Worm (Caenorhabditis elegans) whole organism, L2 larva: ENCODE results near the gene srd-35.
A peak's percentile ranks its signal among the peaks of the same experiment; 100 is the strongest.

Experiments used
- C34F6.9 ChIP-seq: fragments of 150-350 bp; optimal IDR thresholded peaks from 2 replicates; lab custom pipeline; 2014; ENCODE audit warnings: missing biosample characterization, missing genetic modification characterization
- F13H6.1 ChIP-seq: sonication (generic microtip); optimal IDR thresholded peaks from 2 replicates; lab custom pipeline; 2016; ENCODE audit warnings: missing genetic modification characterization, missing compliant biosample characterization
- Y55F3AM.14 ChIP-seq: fragments of 200-800 bp; sonication (Bioruptor generic); optimal IDR thresholded peaks from 2 replicates; lab custom pipeline; 2018; ENCODE audit warnings: mild to moderate bottlenecking, missing genetic modification characterization, missing compliant biosample characterization
- ZK546.5 ChIP-seq: sonication (generic microtip); optimal IDR thresholded peaks from 2 replicates; lab custom pipeline; 2017; ENCODE audit warnings: missing biosample characterization, missing genetic modification characterization
- aly-2 ChIP-seq: fragments of 150-350 bp; optimal IDR thresholded peaks from 2 replicates; lab custom pipeline; 2014; ENCODE audit warnings: missing biosample characterization, missing genetic modification characterization
- ama-1 ChIP-seq: fragments of 150-350 bp; optimal IDR thresholded peaks from 2 replicates; lab custom pipeline; 2018; ENCODE audit warnings: inconsistent platforms
- blmp-1 ChIP-seq: sonication (generic microtip); optimal IDR thresholded peaks from 2 replicates; lab custom pipeline; 2017; ENCODE audit warnings: missing genetic modification characterization, mild to moderate bottlenecking, missing compliant biosample characterization, antibody characterized with exemption, moderate library complexity; ENCODE audit not compliant: insufficient read depth
- ceh-82 ChIP-seq: fragments of 150-350 bp; optimal IDR thresholded peaks from 2 replicates; lab custom pipeline; 2014; ENCODE audit warnings: missing biosample characterization, missing genetic modification characterization
- crh-2 ChIP-seq: sonication (generic microtip); optimal IDR thresholded peaks from 2 replicates; lab custom pipeline; 2017; ENCODE audit warnings: missing biosample characterization, missing genetic modification characterization
- egl-27 ChIP-seq: sonication (generic microtip); optimal IDR thresholded peaks from 3 replicates; lab custom pipeline; 2017; ENCODE audit warnings: missing biosample characterization, missing genetic modification reagents, missing genetic modification characterization
- elt-1 ChIP-seq: fragments of 150-350 bp; optimal IDR thresholded peaks from 2 replicates; lab custom pipeline; 2014; ENCODE audit warnings: missing biosample characterization, missing genetic modification characterization
- elt-3 ChIP-seq: sonication (generic microtip); optimal IDR thresholded peaks from 2 replicates; lab custom pipeline; 2017; ENCODE audit warnings: missing biosample characterization, missing genetic modification characterization
- fos-1 ChIP-seq: fragments of 150-350 bp; optimal IDR thresholded peaks from 2 replicates; lab custom pipeline; 2014; ENCODE audit warnings: missing biosample characterization, missing genetic modification characterization
- gmeb-1 ChIP-seq: fragments of 150-350 bp; optimal IDR thresholded peaks from 2 replicates; lab custom pipeline; 2014; ENCODE audit warnings: missing biosample characterization, missing genetic modification characterization
- lin-11 ChIP-seq: fragments of 150-350 bp; sonication (generic microtip); optimal IDR thresholded peaks from 2 replicates; lab custom pipeline; 2014; ENCODE audit warnings: missing biosample characterization, missing genetic modification characterization, inconsistent platforms, mixed read lengths
- lin-13 ChIP-seq: fragments of 150-350 bp; optimal IDR thresholded peaks from 2 replicates; lab custom pipeline; 2014; ENCODE audit warnings: missing biosample characterization, missing genetic modification reagents, missing genetic modification characterization
- lin-39 ChIP-seq: fragments of 150-350 bp; optimal IDR thresholded peaks from 2 replicates; lab custom pipeline; 2014; ENCODE audit warnings: missing biosample characterization, missing genetic modification reagents, missing genetic modification characterization
- lsy-2 ChIP-seq, 2 experiments: fragments of 150-350 bp in 1 of 2; sonication (generic microtip) in 1 of 2; optimal IDR thresholded peaks; 2 replicates each; lab custom pipeline; 2014 to 2017; ENCODE audit warnings: missing biosample characterization in 2 of 2, missing genetic modification characterization in 2 of 2
- mab-5 ChIP-seq: fragments of 150-350 bp; optimal IDR thresholded peaks from 2 replicates; lab custom pipeline; 2014; ENCODE audit warnings: missing biosample characterization, missing genetic modification characterization
- mbf-1 ChIP-seq: sonication (generic microtip); optimal IDR thresholded peaks from 2 replicates; lab custom pipeline; 2017; ENCODE audit warnings: missing biosample characterization, missing genetic modification characterization
- nhr-10 ChIP-seq: sonication (generic microtip); optimal IDR thresholded peaks from 2 replicates; lab custom pipeline; 2017; ENCODE audit warnings: missing biosample characterization, missing genetic modification characterization
- nhr-12 ChIP-seq: fragments of 150-350 bp; optimal IDR thresholded peaks from 2 replicates; lab custom pipeline; 2014; ENCODE audit warnings: missing biosample characterization, missing genetic modification characterization
- nhr-129 ChIP-seq: fragments of 150-350 bp; optimal IDR thresholded peaks from 2 replicates; lab custom pipeline; 2014; ENCODE audit warnings: missing biosample characterization, missing genetic modification characterization
- nhr-237 ChIP-seq: fragments of 150-350 bp; optimal IDR thresholded peaks from 2 replicates; lab custom pipeline; 2014; ENCODE audit warnings: missing biosample characterization, missing genetic modification characterization
- nhr-25 ChIP-seq: fragments of 150-350 bp; sonication (generic microtip); optimal IDR thresholded peaks from 3 replicates; lab custom pipeline; 2014; ENCODE audit warnings: missing biosample characterization, missing genetic modification characterization
- nhr-6 ChIP-seq: fragments of 150-350 bp; optimal IDR thresholded peaks from 2 replicates; lab custom pipeline; 2014; ENCODE audit warnings: missing biosample characterization, missing genetic modification characterization
- peb-1 ChIP-seq: fragments of 150-350 bp; optimal IDR thresholded peaks from 2 replicates; lab custom pipeline; 2014; ENCODE audit warnings: missing biosample characterization, missing genetic modification characterization
- sma-9 ChIP-seq, 2 experiments: fragments of 150-350 bp in 1 of 2; sonication (generic microtip) in 1 of 2; optimal IDR thresholded peaks; 2 replicates each; lab custom pipeline; 2014 to 2016; ENCODE audit warnings: missing genetic modification characterization in 2 of 2, mild to moderate bottlenecking in 1 of 2, missing biosample characterization in 1 of 2, missing compliant biosample characterization in 1 of 2, missing genetic modification reagents in 1 of 2, moderate library complexity in 1 of 2
- snpc-4 ChIP-seq: fragments of 150-350 bp; optimal IDR thresholded peaks from 2 replicates; lab custom pipeline; 2014; ENCODE audit warnings: missing biosample characterization, missing genetic modification characterization
- unc-39 ChIP-seq: fragments of 150-350 bp; optimal IDR thresholded peaks from 2 replicates; lab custom pipeline; 2014; ENCODE audit warnings: missing biosample characterization, missing genetic modification characterization
- unc-55 ChIP-seq: fragments of 150-350 bp; sonication (generic microtip); optimal IDR thresholded peaks from 3 replicates; lab custom pipeline; 2014; ENCODE audit warnings: missing biosample characterization, missing genetic modification reagents, missing genetic modification characterization
- zag-1 ChIP-seq: fragments of 150-350 bp; optimal IDR thresholded peaks from 2 replicates; lab custom pipeline; 2014; ENCODE audit warnings: missing biosample characterization, missing genetic modification characterization

The srd-35 gene

ce11 chrV:12944775-12945174 lies 19.4 kb upstream of the srd-35 start, which contains the start of gene grl-2:
Gene grl-2, plus strand, starts transcription at chrV:12945075.
- no peak for TF ChIP-seq blmp-1
- no peak for TF ChIP-seq aly-2 (tag; lab: Kevin White, UChicago)
- TF ChIP-seq nhr-12 (tag; lab: Kevin White, UChicago): no peak
- TF ChIP-seq nhr-10 (tag; lab: Kevin White, UChicago): no peak
- no peak for TF ChIP-seq unc-55
- TF ChIP-seq nhr-237 (tag; lab: Kevin White, UChicago): no peak
- TF ChIP-seq unc-39 (tag; lab: Kevin White, UChicago): no peak
- no peak for TF ChIP-seq lin-13 (GFP tag; lab: Kevin White, UChicago)
- TF ChIP-seq mab-5 (tag; lab: Kevin White, UChicago): no peak
- no peak for TF ChIP-seq nhr-25 (tag; lab: Kevin White, UChicago)
- no peak for TF ChIP-seq peb-1 (tag; lab: Kevin White, UChicago)
- no peak for TF ChIP-seq lin-39

ce11 chrV:12949607-12950006 lies 14.6 kb upstream of the srd-35 start, which contains the start of gene T16G1.13:
Gene T16G1.13, plus strand, starts transcription at chrV:12949907.
- no peak for TF ChIP-seq egl-27

ce11 chrV:12950812-12951528 lies 13.2 kb upstream of the srd-35 start, which contains the start of the genes T16G1.9 and T16G1.18:
Gene T16G1.9, minus strand, starts transcription at chrV:12950862.
Gene T16G1.18, plus strand, starts transcription at chrV:12951304.
- peak; percentile 46 for TF ChIP-seq F13H6.1 (tag; lab: Kevin White, UChicago)
- TF ChIP-seq fos-1 (tag; lab: Kevin White, UChicago): peak; percentile 40
- peak; percentile 28 for TF ChIP-seq snpc-4 (tag; lab: Kevin White, UChicago)
- TF ChIP-seq C34F6.9 (tag; lab: Kevin White, UChicago): peak; percentile 67
- no peak for TF ChIP-seq Y55F3AM.14 (GFP tag; lab: Kevin White, UChicago)
- no peak for TF ChIP-seq zag-1 (tag; lab: Kevin White, UChicago)
- TF ChIP-seq gmeb-1: peak; percentile 34
- no peak for TF ChIP-seq blmp-1
- peak in 1 of 2 experiments; percentile 70 for TF ChIP-seq lsy-2 (tag; optimal IDR thresholded peaks at IDR 0.05; lab: Kevin White, UChicago)
- TF ChIP-seq crh-2 (tag; lab: Kevin White, UChicago): peak; percentile 90
- TF ChIP-seq lin-13 (GFP tag; lab: Kevin White, UChicago): peak; percentile 9
- peak; percentile 55 for TF ChIP-seq unc-55
- TF ChIP-seq nhr-6 (tag; lab: Kevin White, UChicago): no peak
- TF ChIP-seq nhr-129: peak; percentile 48

- no peak for TF ChIP-seq nhr-237 (tag; lab: Kevin White, UChicago)
- peak; percentile 40 for TF ChIP-seq nhr-129
- peak; percentile 23 for TF ChIP-seq gmeb-1
- peak; percentile 4 for TF ChIP-seq C34F6.9 (tag; lab: Kevin White, UChicago)
- TF ChIP-seq lsy-2 (tag; optimal IDR thresholded peaks at IDR 0.05; lab: Kevin White, UChicago): peak in 1 of 2 experiments; percentile 43
- peak; percentile 71 for TF ChIP-seq crh-2 (tag; lab: Kevin White, UChicago)
- TF ChIP-seq elt-3 (tag; lab: Kevin White, UChicago): no peak
- TF ChIP-seq unc-55: peak; percentile 49
- TF ChIP-seq, all 48 proteins: peak for 6
These were observed 11.9 kb upstream of the srd-35 start, which contains the start of gene pqn-68 for ce11 chrV:12952287-12952686. Gene pqn-68, plus strand, starts transcription at chrV:12952636.

ce11 chrV:12953702-12954101 lies 10.5 kb upstream of the srd-35 start, which contains the start of gene eif-3.K:
Gene eif-3.K, plus strand, starts transcription at chrV:12954002.
- TF ChIP-seq snpc-4 (tag; lab: Kevin White, UChicago) (no peak), unc-39 (tag; lab: Kevin White, UChicago) (no peak), gmeb-1 (no peak), fos-1 (tag; lab: Kevin White, UChicago) (no peak), mab-5 (tag; lab: Kevin White, UChicago) (no peak), ama-1 (lab: Kevin White, UChicago) (no peak), ceh-82 (tag; lab: Kevin White, UChicago) (no peak), nhr-6 (tag; lab: Kevin White, UChicago) (no peak), ZK546.5 (tag; lab: Kevin White, UChicago) (no peak), elt-1 (no peak), lin-11 (no peak), sma-9 (GFP tag; optimal IDR thresholded peaks at IDR 0.05; lab: Kevin White, UChicago) (no peak), sma-9 (tag; optimal IDR thresholded peaks at IDR 0.05; lab: Kevin White, UChicago) (no peak), nhr-25 (tag; lab: Kevin White, UChicago) (no peak), mbf-1 (tag; lab: Kevin White, UChicago) (no peak), lin-39 (no peak), lsy-2 (tag; optimal IDR thresholded peaks at IDR 0.05; lab: Kevin White, UChicago) (no peak), peb-1 (tag; lab: Kevin White, UChicago) (no peak)
